Fruit fly (Drosophila melanogaster) whole organism, adult: ENCODE measurements around the gene Cp19.

ENCODE experiments used
- CG14711 ChIP-seq: fragments of 200-800 bp; sonication (Bioruptor generic); optimal IDR thresholded peaks from 2 replicates; lab custom pipeline; 2018; ENCODE audit warnings: missing biosample characterization, mild to moderate bottlenecking, missing genetic modification characterization, moderate library complexity
- CG1620 ChIP-seq: fragments of 200-800 bp; sonication (Bioruptor generic); optimal IDR thresholded peaks from 2 replicates; lab custom pipeline; 2016; ENCODE audit warnings: missing biosample characterization, missing genetic modification characterization
- CG33017 ChIP-seq: fragments of 200-800 bp; sonication (Bioruptor generic); optimal IDR thresholded peaks from 2 replicates; lab custom pipeline; 2018; ENCODE audit warnings: missing biosample characterization, mild to moderate bottlenecking, missing genetic modification characterization, moderate library complexity
- Clk ChIP-seq: fragments of 200-800 bp; sonication (Bioruptor generic); optimal IDR thresholded peaks from 2 replicates; lab custom pipeline; 2017; ENCODE audit warnings: missing biosample characterization, missing genetic modification characterization
- Crg-1 ChIP-seq: fragments of 200-800 bp; sonication (Bioruptor generic); optimal IDR thresholded peaks from 2 replicates; lab custom pipeline; 2016; ENCODE audit warnings: missing biosample characterization, missing genetic modification characterization
- Hr96 ChIP-seq: fragments of 200-800 bp; sonication (Bioruptor generic); optimal IDR thresholded peaks from 2 replicates; lab custom pipeline; 2016; ENCODE audit warnings: missing biosample characterization, missing genetic modification characterization
- cic ChIP-seq: fragments of 200-800 bp; sonication (Bioruptor generic); optimal IDR thresholded peaks from 2 replicates; lab custom pipeline; 2017; ENCODE audit warnings: missing biosample characterization, mild to moderate bottlenecking, missing genetic modification characterization, moderate library complexity
- cnc ChIP-seq, 2 experiments: fragments of >200 bp; optimal IDR thresholded peaks; 2 replicates each; lab custom pipeline; 2017
- kay ChIP-seq: fragments of 200-800 bp; sonication (Bioruptor generic); peaks from one replicate; lab custom pipeline; 2016; ENCODE audit warnings: missing biosample characterization, missing genetic modification characterization, borderline replicate concordance
- pad ChIP-seq: fragments of 200-800 bp; sonication (Bioruptor generic); optimal IDR thresholded peaks from 3 replicates; lab custom pipeline; 2017; ENCODE audit warnings: missing biosample characterization, missing genetic modification characterization, mild to moderate bottlenecking, moderate library complexity, missing genetic modification reagents

DNA sequence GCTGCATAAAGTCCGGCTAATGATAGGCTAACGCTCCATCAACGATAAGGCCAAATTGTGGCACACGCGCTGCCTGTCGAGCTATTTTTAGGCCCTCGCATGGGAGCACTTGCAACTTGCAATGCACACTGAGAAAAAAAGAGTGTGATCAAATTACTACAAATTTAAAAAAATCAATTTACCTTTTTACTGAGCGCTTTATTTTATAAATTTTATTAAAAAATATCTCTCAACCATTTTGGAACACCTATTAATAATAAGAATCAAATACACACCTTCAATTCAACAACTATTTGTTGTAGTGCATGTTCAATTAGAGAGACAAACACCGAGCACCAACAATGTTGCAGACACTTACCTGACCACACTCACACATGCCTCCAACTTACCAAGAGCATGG, 35.8 kb downstream of the Cp19 start:
- TF ChIP-seq CG1620 (GFP tag; lab: Kevin White, UChicago): no peak
- TF ChIP-seq cic (GFP tag; lab: Kevin White, UChicago): no peak
- no peak for TF ChIP-seq pad (GFP tag; lab: Kevin White, UChicago)
- TF ChIP-seq cnc (optimal IDR thresholded peaks at IDR 0.05; lab: Kevin White, UChicago): no peak
- TF ChIP-seq Hr96 (GFP tag; lab: Kevin White, UChicago): no peak
- no peak for TF ChIP-seq kay (GFP tag; lab: Kevin White, UChicago)
- TF ChIP-seq CG33017 (tag; lab: Kevin White, UChicago): no peak
- TF ChIP-seq Crg-1 (GFP tag; lab: Kevin White, UChicago): no peak
- TF ChIP-seq CG14711 (tag; lab: Kevin White, UChicago): no peak
- TF ChIP-seq Clk (GFP tag; lab: Kevin White, UChicago): no peak
